Fruit fly (Drosophila melanogaster) Kc167 (cell line): ENCODE measurements around the gene CG46313.

Experiments
- Myc ChIP-seq: fragments of >200 bp; optimal IDR thresholded peaks from 2 replicates; lab custom pipeline; 2017; ENCODE audit warnings: missing external identifiers
- Sin3A ChIP-seq: fragments of >200 bp; optimal IDR thresholded peaks from 2 replicates; lab custom pipeline; 2018; ENCODE audit warnings: missing external identifiers
- h ChIP-seq: fragments of >200 bp; optimal IDR thresholded peaks from 3 replicates; lab custom pipeline; 2018; ENCODE audit warnings: missing external identifiers
- insv ChIP-seq: fragments of >200 bp; optimal IDR thresholded peaks from 3 replicates; lab custom pipeline; 2018; ENCODE audit warnings: missing external identifiers
- psq ChIP-seq: fragments of >200 bp; optimal IDR thresholded peaks from 2 replicates; lab custom pipeline; 2017; ENCODE audit warnings: missing external identifiers
- ttk ChIP-seq: sonication (Bioruptor generic); optimal IDR thresholded peaks from 2 replicates; lab custom pipeline; 2017; ENCODE audit warnings: missing external identifiers

DNA sequence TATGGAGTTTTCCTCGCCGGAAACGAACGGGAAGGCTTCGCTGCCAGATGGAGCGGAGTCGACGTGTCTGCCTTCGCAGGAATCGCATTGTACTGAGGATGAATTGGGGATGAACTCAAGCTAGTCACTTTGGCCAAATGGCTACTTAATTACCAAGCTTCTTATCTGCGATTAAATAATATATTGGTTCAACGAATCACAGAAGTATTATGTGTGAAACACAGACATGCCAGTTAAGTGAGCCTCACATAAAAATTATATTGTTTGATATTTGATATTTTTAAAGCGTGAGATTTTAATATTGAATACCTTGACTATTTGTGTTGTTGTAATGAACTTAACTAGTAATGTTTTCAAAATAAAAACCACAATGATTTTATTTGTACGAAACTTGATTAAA, 12.0 kb upstream of the CG46313 start, which contains the start of gene Gr97a:
- no peak for TF ChIP-seq h
- no peak for TF ChIP-seq Sin3A
- no peak for TF ChIP-seq ttk (lab: Kevin White, UChicago)
- TF ChIP-seq insv, result no peak
- TF ChIP-seq psq (lab: Kevin White, UChicago), result no peak
- no peak for TF ChIP-seq Myc (lab: Kevin White, UChicago)
